Worm (Caenorhabditis elegans) whole organism, L1 larva: ENCODE measurements around the gene npp-20.

ENCODE experiments used
- C16A3.4 ChIP-seq: fragments of 150-350 bp; optimal IDR thresholded peaks from 2 replicates; lab custom pipeline; 2014; ENCODE audit warnings: missing biosample characterization, missing genetic modification characterization
- C34B4.2 ChIP-seq: sonication (generic microtip); optimal IDR thresholded peaks from 2 replicates; lab custom pipeline; 2017; ENCODE audit warnings: mild to moderate bottlenecking, missing genetic modification characterization, missing compliant biosample characterization
- F16B12.6 ChIP-seq: fragments of 150-350 bp; optimal IDR thresholded peaks from 2 replicates; lab custom pipeline; 2014; ENCODE audit warnings: missing biosample characterization, missing genetic modification characterization
- Y116A8C.19 ChIP-seq: sonication (generic microtip); optimal IDR thresholded peaks from 2 replicates; lab custom pipeline; 2016; ENCODE audit warnings: missing compliant biosample characterization, missing genetic modification characterization, borderline replicate concordance
- alr-1 ChIP-seq: fragments of 200-800 bp; sonication (Bioruptor generic); optimal IDR thresholded peaks from 2 replicates; lab custom pipeline; 2018; ENCODE audit warnings: borderline replicate concordance, mild to moderate bottlenecking, missing genetic modification characterization, missing compliant biosample characterization
- ama-1 ChIP-seq: fragments of 150-350 bp; optimal IDR thresholded peaks from 2 replicates; lab custom pipeline; 2014
- blmp-1 ChIP-seq: fragments of 150-350 bp; optimal IDR thresholded peaks from 2 replicates; lab custom pipeline; 2014; ENCODE audit warnings: missing biosample characterization, missing genetic modification characterization
- ceh-8 ChIP-seq: fragments of 200-800 bp; sonication (Bioruptor generic); optimal IDR thresholded peaks from 2 replicates; lab custom pipeline; 2018; ENCODE audit warnings: mild to moderate bottlenecking, missing genetic modification characterization, moderate library complexity, missing compliant biosample characterization
- ceh-88 ChIP-seq: fragments of 200-800 bp; sonication (Bioruptor generic); IDR thresholded peaks from 2 replicates; pipeline ENCODE4 v1.3.6; 2022; ENCODE audit warnings: missing genetic modification characterization, missing compliant biosample characterization
- dpl-1 ChIP-seq, 3 experiments: fragments of 150-350 bp in 2 of 3; sonication (generic microtip) in 1 of 3; optimal IDR thresholded peaks; 2 replicates each; lab custom pipeline; 2014 to 2017; ENCODE audit warnings: missing biosample characterization in 3 of 3, missing genetic modification characterization in 3 of 3, missing genetic modification reagents in 3 of 3
- dsc-1 ChIP-seq: sonication (generic microtip); optimal IDR thresholded peaks from 2 replicates; lab custom pipeline; 2016; ENCODE audit warnings: mild to moderate bottlenecking, missing genetic modification characterization, missing compliant biosample characterization
- efl-1 ChIP-seq, 4 experiments: fragments of 150-350 bp; optimal IDR thresholded peaks in 3 of 4; peaks in 1 of 4; 1 replicate in 1 of 4; 2 replicates in 3 of 4; lab custom pipeline; 2014; ENCODE audit warnings: missing biosample characterization in 2 of 4, missing genetic modification characterization in 2 of 4, missing genetic modification reagents in 2 of 4
- efl-3 ChIP-seq: fragments of 200-800 bp; sonication (Bioruptor generic); optimal IDR thresholded peaks from 2 replicates; lab custom pipeline; 2018; ENCODE audit warnings: mild to moderate bottlenecking, missing genetic modification characterization, missing compliant biosample characterization
- egl-13 ChIP-seq: sonication (generic microtip); optimal IDR thresholded peaks from 2 replicates; lab custom pipeline; 2016; ENCODE audit warnings: missing genotype, missing genetic modification reagents, missing genetic modification characterization, missing compliant biosample characterization
- egl-27 ChIP-seq, 2 experiments: fragments of 150-350 bp in 1 of 2; sonication (generic microtip); optimal IDR thresholded peaks; 3 replicates each; lab custom pipeline; 2017 to 2018; ENCODE audit warnings: missing biosample characterization in 2 of 2, missing genetic modification characterization in 2 of 2, missing genetic modification reagents in 2 of 2
- elt-2 ChIP-seq: sonication (generic microtip); optimal IDR thresholded peaks from 2 replicates; lab custom pipeline; 2016; ENCODE audit warnings: missing genetic modification characterization, mild to moderate bottlenecking, inconsistent platforms, missing compliant biosample characterization, missing genetic modification reagents
- elt-3 ChIP-seq, 6 experiments: fragments of 150-350 bp in 1 of 6; sonication (generic microtip); optimal IDR thresholded peaks; 2 replicates each; lab custom pipeline; 2017 to 2018; ENCODE audit warnings: missing biosample characterization in 6 of 6, missing genetic modification characterization in 6 of 6, inconsistent platforms in 1 of 6
- ets-5 ChIP-seq: fragments of 200-800 bp; sonication (Bioruptor generic); IDR thresholded peaks from 2 replicates; pipeline ENCODE4 v1.3.6; 2022; ENCODE audit warnings: missing genetic modification characterization, missing compliant biosample characterization
- fkh-10 ChIP-seq: sonication (generic microtip); optimal IDR thresholded peaks from 2 replicates; lab custom pipeline; 2017; ENCODE audit warnings: missing biosample characterization, missing genetic modification reagents, missing genetic modification characterization
- fkh-8 ChIP-seq: sonication (generic microtip); optimal IDR thresholded peaks from 2 replicates; lab custom pipeline; 2016; ENCODE audit warnings: mild to moderate bottlenecking, missing genetic modification characterization, missing compliant biosample characterization
- fos-1 ChIP-seq: fragments of 150-350 bp; optimal IDR thresholded peaks from 2 replicates; lab custom pipeline; 2014; ENCODE audit warnings: missing biosample characterization, missing genetic modification characterization
- grh-1 ChIP-seq: fragments of 200-800 bp; sonication (Bioruptor generic); IDR thresholded peaks from 2 replicates; pipeline ENCODE4 v1.3.6; 2022; ENCODE audit warnings: missing genetic modification reagents, missing genetic modification characterization, missing compliant biosample characterization
- hlh-17 ChIP-seq: fragments of 200-800 bp; sonication (Bioruptor generic); optimal IDR thresholded peaks from 2 replicates; lab custom pipeline; 2018; ENCODE audit warnings: missing genetic modification characterization, mild to moderate bottlenecking, missing compliant biosample characterization, moderate library complexity, borderline replicate concordance
- hlh-4 ChIP-seq: sonication (generic microtip); optimal IDR thresholded peaks from 2 replicates; lab custom pipeline; 2016; ENCODE audit warnings: mild to moderate bottlenecking, missing genetic modification characterization, missing compliant biosample characterization
- hpl-2 ChIP-seq: fragments of 150-350 bp; optimal IDR thresholded peaks from 2 replicates; lab custom pipeline; 2014; ENCODE audit warnings: missing biosample characterization, missing genetic modification reagents, missing genetic modification characterization
- irx-1 ChIP-seq: sonication (generic microtip); optimal IDR thresholded peaks from 2 replicates; lab custom pipeline; 2016; ENCODE audit warnings: missing genetic modification characterization, missing compliant biosample characterization
- jun-1 ChIP-seq: fragments of 150-350 bp; optimal IDR thresholded peaks from 2 replicates; lab custom pipeline; 2014; ENCODE audit warnings: missing biosample characterization, missing genetic modification reagents, missing genetic modification characterization
- lin-15B ChIP-seq: fragments of 150-350 bp; sonication (generic microtip); optimal IDR thresholded peaks from 3 replicates; lab custom pipeline; 2014; ENCODE audit warnings: missing biosample characterization, missing genetic modification characterization
- lin-35 ChIP-seq, 2 experiments: fragments of 150-350 bp; optimal IDR thresholded peaks; 2 replicates each; lab custom pipeline; 2014; ENCODE audit warnings: missing biosample characterization in 2 of 2, missing genetic modification characterization in 2 of 2, missing genetic modification reagents in 2 of 2
- lir-3 ChIP-seq: sonication (generic microtip); optimal IDR thresholded peaks from 2 replicates; lab custom pipeline; 2016; ENCODE audit warnings: mild to moderate bottlenecking, missing genetic modification characterization, moderate library complexity, missing compliant biosample characterization; ENCODE audit not compliant: poor library complexity
- lsy-2 ChIP-seq, 2 experiments: fragments of 150-350 bp; optimal IDR thresholded peaks; 2 replicates each; lab custom pipeline; 2014; ENCODE audit warnings: missing biosample characterization in 2 of 2, missing genetic modification characterization in 2 of 2
- mef-2 ChIP-seq: fragments of 150-350 bp; optimal IDR thresholded peaks from 2 replicates; lab custom pipeline; 2014; ENCODE audit warnings: missing biosample characterization, missing genetic modification characterization
- nhr-11 ChIP-seq: fragments of 150-350 bp; optimal IDR thresholded peaks from 2 replicates; lab custom pipeline; 2014; ENCODE audit warnings: missing biosample characterization, missing genetic modification characterization
- nhr-28 ChIP-seq: fragments of 150-350 bp; optimal IDR thresholded peaks from 2 replicates; lab custom pipeline; 2014; ENCODE audit warnings: missing biosample characterization, missing genetic modification characterization
- nhr-47 ChIP-seq: sonication (generic microtip); optimal IDR thresholded peaks from 2 replicates; lab custom pipeline; 2016; ENCODE audit warnings: mild to moderate bottlenecking, missing genetic modification characterization, moderate library complexity, missing compliant biosample characterization
- nhr-71 ChIP-seq: sonication (generic microtip); optimal IDR thresholded peaks from 2 replicates; lab custom pipeline; 2016; ENCODE audit warnings: mild to moderate bottlenecking, missing genetic modification characterization, moderate library complexity, missing compliant biosample characterization
- nhr-84 ChIP-seq: sonication (generic microtip); optimal IDR thresholded peaks from 2 replicates; lab custom pipeline; 2017; ENCODE audit warnings: missing biosample characterization, missing genetic modification characterization
- nhr-85 ChIP-seq: sonication (generic microtip); peaks from one replicate; lab custom pipeline; 2016; ENCODE audit warnings: missing genetic modification characterization, inconsistent platforms, missing compliant biosample characterization
- pqm-1 ChIP-seq: sonication (generic microtip); optimal IDR thresholded peaks from 3 replicates; lab custom pipeline; 2017; ENCODE audit warnings: missing biosample characterization, missing genetic modification characterization
- rnt-1 ChIP-seq: sonication (generic microtip); optimal IDR thresholded peaks from 2 replicates; lab custom pipeline; 2016; ENCODE audit warnings: mild to moderate bottlenecking, missing genetic modification characterization, moderate library complexity, missing compliant biosample characterization
- snu-23 ChIP-seq: sonication (generic microtip); optimal IDR thresholded peaks from 2 replicates; lab custom pipeline; 2016; ENCODE audit warnings: missing genetic modification characterization, missing compliant biosample characterization
- sptf-1 ChIP-seq: fragments of 150-350 bp; optimal IDR thresholded peaks from 2 replicates; lab custom pipeline; 2014; ENCODE audit warnings: missing biosample characterization, missing genetic modification characterization
- swsn-7 ChIP-seq: sonication (generic microtip); optimal IDR thresholded peaks from 2 replicates; lab custom pipeline; 2016; ENCODE audit warnings: missing genetic modification characterization, missing compliant biosample characterization
- tbx-2 ChIP-seq: sonication (generic microtip); optimal IDR thresholded peaks from 2 replicates; lab custom pipeline; 2016; ENCODE audit warnings: missing genetic modification characterization, missing compliant biosample characterization
- tlp-1 ChIP-seq: fragments of 150-350 bp; optimal IDR thresholded peaks from 2 replicates; lab custom pipeline; 2014; ENCODE audit warnings: missing biosample characterization, missing genetic modification characterization
- unc-62 ChIP-seq: fragments of 150-350 bp; optimal IDR thresholded peaks from 2 replicates; lab custom pipeline; 2014; ENCODE audit warnings: missing biosample characterization, missing genetic modification reagents, missing genetic modification characterization
- unc-86 ChIP-seq: sonication (generic microtip); optimal IDR thresholded peaks from 2 replicates; lab custom pipeline; 2016; ENCODE audit warnings: missing genetic modification characterization, missing compliant biosample characterization
- unc-98 ChIP-seq: fragments of 200-800 bp; sonication (Bioruptor generic); IDR thresholded peaks from 2 replicates; pipeline ENCODE4 v1.3.6; 2022; ENCODE audit warnings: missing genetic modification characterization, missing compliant biosample characterization
- vab-15 ChIP-seq: sonication (generic microtip); optimal IDR thresholded peaks from 2 replicates; lab custom pipeline; 2017; ENCODE audit warnings: missing genotype, mild to moderate bottlenecking, missing genetic modification characterization, missing compliant biosample characterization
- xbp-1 ChIP-seq: sonication (generic microtip); optimal IDR thresholded peaks from 2 replicates; lab custom pipeline; 2016; ENCODE audit warnings: missing genetic modification characterization, missing compliant biosample characterization
- zip-4 ChIP-seq: fragments of 200-800 bp; sonication (Bioruptor generic); optimal IDR thresholded peaks from 2 replicates; lab custom pipeline; 2018; ENCODE audit warnings: mild to moderate bottlenecking, missing genetic modification characterization, moderate library complexity, missing compliant biosample characterization
- ztf-11 ChIP-seq, 2 experiments: sonication (generic microtip); optimal IDR thresholded peaks; 2 replicates each; lab custom pipeline; 2016 to 2017; ENCODE audit warnings: missing genetic modification characterization in 2 of 2, missing biosample characterization in 1 of 2, missing compliant biosample characterization in 1 of 2

npp-20 gene

DNA sequence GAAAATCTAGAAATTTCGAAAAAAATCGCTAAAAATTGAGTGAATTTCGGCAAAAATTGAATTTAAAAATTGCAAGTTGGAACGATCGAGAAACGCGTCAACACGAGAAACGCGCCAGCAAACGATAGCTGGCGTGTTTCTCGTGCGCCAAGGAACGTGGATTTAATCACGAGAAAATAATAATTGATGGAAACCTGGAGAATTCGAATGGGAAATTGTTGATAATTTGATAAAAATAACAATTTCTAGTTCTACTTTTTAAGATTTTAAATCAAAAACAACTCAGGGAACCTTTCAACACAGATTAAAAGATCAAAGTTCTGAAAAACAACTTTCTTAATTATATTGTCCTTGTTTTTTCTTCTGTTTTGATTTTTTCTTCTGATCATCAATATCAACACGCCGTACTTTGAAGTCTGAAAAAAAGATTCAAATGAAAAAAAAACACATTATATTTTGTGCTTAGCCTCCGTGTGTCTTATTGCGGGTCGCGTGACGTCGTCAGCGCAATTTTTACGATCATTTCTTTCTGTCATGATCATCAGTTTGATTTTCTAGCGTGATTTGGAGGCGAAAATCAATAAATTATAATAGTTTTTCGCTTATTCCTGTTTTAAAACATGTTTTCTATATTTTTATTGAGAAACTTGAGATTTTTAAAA lies at the start of gene npp-20:
TSS of gene npp-20 (minus strand) at position 6 of the 662 bp plus-strand sequence.
- no peak for TF ChIP-seq pqm-1 (tag; lab: Kevin White, UChicago)
- TF ChIP-seq nhr-11 (tag; lab: Kevin White, UChicago), result no peak
- TF ChIP-seq fkh-10, result no peak
- peak; percentile 75 to 79 for TF ChIP-seq lsy-2 (tag; optimal IDR thresholded peaks at IDR 0.05; lab: Kevin White, UChicago)
- peak; percentile 65 for TF ChIP-seq dsc-1 (tag; lab: Kevin White, UChicago)
- TF ChIP-seq swsn-7 (tag; lab: Kevin White, UChicago), result peak; percentile 69
- TF ChIP-seq lin-15B (tag; lab: Kevin White, UChicago), result no peak
- TF ChIP-seq ztf-11 (tag; optimal IDR thresholded peaks at IDR 0.05; lab: Kevin White, UChicago), result no peak
- TF ChIP-seq elt-3 (tag; optimal IDR thresholded peaks at IDR 0.05; lab: Kevin White, UChicago), result peak in 1 of 6 experiments; percentile 6
- TF ChIP-seq egl-27 (tag; optimal IDR thresholded peaks at IDR 0.05; lab: Kevin White, UChicago), result no peak
- no peak for TF ChIP-seq unc-98 (GFP tag; lab: Robert Waterston, UW)
- TF ChIP-seq zip-4 (GFP tag; lab: Kevin White, UChicago), result peak; percentile 19
- no peak for TF ChIP-seq vab-15 (tag; lab: Kevin White, UChicago)
- TF ChIP-seq hlh-4 (tag; lab: Kevin White, UChicago), result no peak
- TF ChIP-seq sptf-1 (tag; lab: Kevin White, UChicago), result no peak
- TF ChIP-seq grh-1 (GFP tag; lab: Robert Waterston, UW), result peak; percentile 66
- TF ChIP-seq C16A3.4 (tag; lab: Kevin White, UChicago), result peak; percentile 52
- peak; percentile 83 for TF ChIP-seq nhr-47 (tag; lab: Kevin White, UChicago)
- TF ChIP-seq hpl-2, result peak; percentile 39
- TF ChIP-seq dpl-1 (GFP tag; optimal IDR thresholded peaks at IDR 0.05; lab: Kevin White, UChicago), result peak; percentile 62 to 78 (median 78)
- TF ChIP-seq ceh-88 (GFP tag; lab: Robert Waterston, UW), result no peak
- TF ChIP-seq lin-35 (GFP tag; optimal IDR thresholded peaks at IDR 0.05; lab: Kevin White, UChicago), result peak; percentile 72 to 76
- no peak for TF ChIP-seq mef-2 (tag; lab: Kevin White, UChicago)
- TF ChIP-seq nhr-71 (tag; lab: Kevin White, UChicago), result peak; percentile 75
- TF ChIP-seq unc-62 (GFP tag; lab: Kevin White, UChicago), result no peak
- TF ChIP-seq snu-23, result peak; percentile 72
- TF ChIP-seq nhr-28 (tag; lab: Kevin White, UChicago), result no peak
- TF ChIP-seq rnt-1 (tag; lab: Kevin White, UChicago), result no peak
- TF ChIP-seq tbx-2 (tag; lab: Kevin White, UChicago), result peak; percentile 54
- no peak for TF ChIP-seq C34B4.2
- peak; percentile 67 for TF ChIP-seq xbp-1
- TF ChIP-seq Y116A8C.19 (tag; lab: Kevin White, UChicago), result no peak
- TF ChIP-seq elt-2 (tag; lab: Kevin White, UChicago), result no peak
- no peak for TF ChIP-seq tlp-1 (tag; lab: Kevin White, UChicago)
- TF ChIP-seq unc-86 (tag; lab: Kevin White, UChicago), result peak; percentile 36
- peak; percentile 84 for TF ChIP-seq nhr-85 (tag; lab: Kevin White, UChicago)
- TF ChIP-seq nhr-84 (tag; lab: Kevin White, UChicago), result no peak
- TF ChIP-seq egl-13 (tag; lab: Kevin White, UChicago), result no peak
- TF ChIP-seq alr-1 (tag; lab: Kevin White, UChicago), result no peak
- TF ChIP-seq fkh-8 (tag; lab: Kevin White, UChicago), result no peak
- TF ChIP-seq efl-1 (optimal IDR thresholded peaks at IDR 0.05; lab: Kevin White, UChicago), result peak; percentile 70 to 77
- peak; percentile 78 to 97 for TF ChIP-seq efl-1 (GFP tag; optimal IDR thresholded peaks at IDR 0.05 in 1 of 2; lab: Kevin White, UChicago)
- TF ChIP-seq ets-5, result no peak
- peak; percentile 78 for TF ChIP-seq irx-1 (tag; lab: Kevin White, UChicago)
- TF ChIP-seq F16B12.6 (tag; lab: Kevin White, UChicago), result peak; percentile 48
- TF ChIP-seq ama-1 (lab: Kevin White, UChicago), result no peak
- no peak for TF ChIP-seq fos-1 (tag; lab: Kevin White, UChicago)
- TF ChIP-seq lir-3 (tag; lab: Kevin White, UChicago), result no peak
- TF ChIP-seq efl-3 (GFP tag; lab: Kevin White, UChicago), result no peak
- TF ChIP-seq jun-1, result peak; percentile 5
- no peak for TF ChIP-seq ceh-8 (GFP tag; lab: Kevin White, UChicago)
- peak; percentile 38 for TF ChIP-seq blmp-1 (tag; lab: Kevin White, UChicago)
- TF ChIP-seq hlh-17 (GFP tag; lab: Kevin White, UChicago), result no peak
